Fruit fly (Drosophila melanogaster) whole organism, embryonic: ENCODE measurements around the gene Vha100-2.

Experiments
- CG10267 ChIP-seq: fragments of 200-800 bp; sonication (Bioruptor generic); optimal IDR thresholded peaks from 2 replicates; lab custom pipeline; 2018; ENCODE audit warnings: missing biosample characterization, mild to moderate bottlenecking, missing genetic modification characterization, moderate library complexity
- CG11723 ChIP-seq: fragments of 200-800 bp; sonication (Bioruptor generic); optimal IDR thresholded peaks from 2 replicates; lab custom pipeline; 2017; ENCODE audit warnings: missing biosample characterization, mild to moderate bottlenecking, missing genetic modification characterization
- CG12659 ChIP-seq: fragments of 200-800 bp; sonication (Bioruptor generic); optimal IDR thresholded peaks from 3 replicates; lab custom pipeline; 2017; ENCODE audit warnings: mild to moderate bottlenecking, missing biosample characterization, missing genetic modification reagents, missing genetic modification characterization
- CG12942 ChIP-seq: fragments of 200-800 bp; sonication (Bioruptor generic); optimal IDR thresholded peaks from 3 replicates; lab custom pipeline; 2016; ENCODE audit warnings: missing biosample characterization, missing genetic modification characterization
- CG13123 ChIP-seq: fragments of 200-800 bp; sonication (Bioruptor generic); optimal IDR thresholded peaks from 2 replicates; lab custom pipeline; 2016; ENCODE audit warnings: missing biosample characterization, missing genetic modification characterization
- CG15269 ChIP-seq: fragments of 200-800 bp; sonication (Bioruptor generic); optimal IDR thresholded peaks from 2 replicates; lab custom pipeline; 2018; ENCODE audit warnings: missing biosample characterization, mild to moderate bottlenecking, missing genetic modification characterization, moderate library complexity
- CG1603 ChIP-seq: fragments of 200-800 bp; sonication (Bioruptor generic); optimal IDR thresholded peaks from 2 replicates; lab custom pipeline; 2019; ENCODE audit warnings: missing biosample characterization, mild to moderate bottlenecking, missing genetic modification characterization, moderate library complexity
- CG17612 ChIP-seq: fragments of 200-800 bp; sonication (Bioruptor generic); IDR thresholded peaks from 2 replicates; pipeline ENCODE4 v1.3.6; 2022; ENCODE audit warnings: missing biosample characterization, missing genetic modification characterization
- CG2875 ChIP-seq: fragments of 200-800 bp; sonication (Bioruptor generic); optimal IDR thresholded peaks from 2 replicates; lab custom pipeline; 2017; ENCODE audit warnings: missing biosample characterization, mild to moderate bottlenecking, missing genetic modification characterization, missing genetic modification reagents
- CG30403 ChIP-seq: fragments of 200-800 bp; sonication (Bioruptor generic); optimal IDR thresholded peaks from 3 replicates; lab custom pipeline; 2016; ENCODE audit warnings: missing biosample characterization, missing genetic modification characterization
- CG30431 ChIP-seq: fragments of 200-800 bp; sonication (Bioruptor generic); optimal IDR thresholded peaks from 2 replicates; lab custom pipeline; 2017; ENCODE audit warnings: missing biosample characterization, missing genetic modification characterization
- CG31224 ChIP-seq: fragments of 200-800 bp; sonication (Bioruptor generic); IDR thresholded peaks from 2 replicates; pipeline ENCODE4 v1.3.6; 2022; ENCODE audit warnings: missing biosample characterization, missing genetic modification characterization
- CG34376 ChIP-seq: fragments of 200-800 bp; sonication (Bioruptor generic); optimal IDR thresholded peaks from 2 replicates; lab custom pipeline; 2018; ENCODE audit warnings: missing biosample characterization, mild to moderate bottlenecking, missing genetic modification characterization
- CG4282 ChIP-seq: fragments of 200-800 bp; sonication (Bioruptor generic); optimal IDR thresholded peaks from 2 replicates; lab custom pipeline; 2016; ENCODE audit warnings: missing biosample characterization, missing genetic modification characterization
- CG4360 ChIP-seq: fragments of 200-800 bp; sonication (Bioruptor generic); IDR thresholded peaks from 2 replicates; pipeline ENCODE4 v1.3.6; 2022; ENCODE audit warnings: missing biosample characterization, missing genetic modification characterization
- CG8281 ChIP-seq: fragments of 200-800 bp; sonication (Bioruptor generic); optimal IDR thresholded peaks from 2 replicates; lab custom pipeline; 2018; ENCODE audit warnings: missing biosample characterization, mild to moderate bottlenecking, missing genetic modification characterization, moderate library complexity
- CG9727 ChIP-seq: fragments of 200-800 bp; sonication (Bioruptor generic); optimal IDR thresholded peaks from 3 replicates; lab custom pipeline; 2017; ENCODE audit warnings: missing biosample characterization, mild to moderate bottlenecking, missing genetic modification characterization
- Dll ChIP-seq: fragments of 200-800 bp; sonication (Bioruptor generic); IDR thresholded peaks from 4 replicates; pipeline ENCODE4 v1.3.6; 2022; ENCODE audit warnings: missing biosample characterization, missing genetic modification characterization; ENCODE audit not compliant: partially characterized antibody
- E2f1 ChIP-seq: fragments of 200-800 bp; sonication (Bioruptor generic); IDR thresholded peaks from 2 replicates; pipeline ENCODE4 v1.3.6; 2022; ENCODE audit warnings: missing biosample characterization, missing genetic modification characterization
- E2f2 ChIP-seq: fragments of 200-800 bp; sonication (Bioruptor generic); IDR thresholded peaks from 2 replicates; pipeline ENCODE4 v1.3.6; 2022; ENCODE audit warnings: missing biosample characterization, missing genetic modification characterization
- HmgD ChIP-seq: fragments of 200-800 bp; sonication (Bioruptor generic); optimal IDR thresholded peaks from 3 replicates; lab custom pipeline; 2016; ENCODE audit warnings: missing biosample characterization, missing genetic modification characterization
- Hsf ChIP-seq: fragments of 200-800 bp; sonication (Bioruptor generic); optimal IDR thresholded peaks from 3 replicates; lab custom pipeline; 2016; ENCODE audit warnings: missing biosample characterization, missing genetic modification characterization
- Kr ChIP-seq: fragments of 200-800 bp; sonication (Bioruptor generic); optimal IDR thresholded peaks from 2 replicates; lab custom pipeline; 2017; ENCODE audit warnings: missing biosample characterization, mild to moderate bottlenecking, missing genetic modification characterization
- Mad ChIP-seq: fragments of 200-800 bp; sonication (Bioruptor generic); optimal IDR thresholded peaks from 2 replicates; lab custom pipeline; 2016; ENCODE audit warnings: missing biosample characterization, missing genetic modification characterization
- Rx ChIP-seq: fragments of 200-800 bp; sonication (Bioruptor generic); IDR thresholded peaks from 2 replicates; pipeline ENCODE4 v1.3.6; 2022; ENCODE audit warnings: missing biosample characterization, missing genetic modification characterization
- Side ChIP-seq: fragments of 200-800 bp; sonication (Bioruptor generic); optimal IDR thresholded peaks from 2 replicates; lab custom pipeline; 2016; ENCODE audit warnings: missing biosample characterization, missing genetic modification characterization
- Six4 ChIP-seq: fragments of 200-800 bp; sonication (Bioruptor generic); optimal IDR thresholded peaks from 2 replicates; lab custom pipeline; 2016; ENCODE audit warnings: missing biosample characterization, missing genetic modification characterization
- Sox100B ChIP-seq: fragments of 200-800 bp; sonication (Bioruptor generic); optimal IDR thresholded peaks from 3 replicates; lab custom pipeline; 2018; ENCODE audit warnings: missing biosample characterization, mild to moderate bottlenecking, missing genetic modification characterization
- Sry-δ ChIP-seq: fragments of 200-800 bp; sonication (Bioruptor generic); optimal IDR thresholded peaks from 2 replicates; lab custom pipeline; 2016; ENCODE audit warnings: missing biosample characterization, missing genetic modification characterization
- Stat92E ChIP-seq, 3 experiments: fragments of >200 bp in 2 of 3; fragments of 200-800 bp in 1 of 3; sonication (Bioruptor generic) in 1 of 3; optimal IDR thresholded peaks; 2 replicates each; lab custom pipeline; 2017 to 2019; ENCODE audit warnings: missing biosample characterization in 3 of 3, missing genetic modification characterization in 3 of 3, mild to moderate bottlenecking in 1 of 3, moderate library complexity in 1 of 3
- Vsx1 ChIP-seq: fragments of 200-800 bp; sonication (Bioruptor generic); optimal IDR thresholded peaks from 2 replicates; lab custom pipeline; 2017; ENCODE audit warnings: missing biosample characterization, mild to moderate bottlenecking, missing genetic modification characterization, missing genetic modification reagents
- abd-A ChIP-seq: fragments of 200-800 bp; sonication (Bioruptor generic); optimal IDR thresholded peaks from 3 replicates; lab custom pipeline; 2019; ENCODE audit warnings: missing biosample characterization, mild to moderate bottlenecking, missing genetic modification characterization, moderate library complexity
- btn ChIP-seq: fragments of 200-800 bp; sonication (Bioruptor generic); optimal IDR thresholded peaks from 2 replicates; lab custom pipeline; 2016; ENCODE audit warnings: missing biosample characterization, missing genetic modification characterization
- cato ChIP-seq: fragments of 200-800 bp; sonication (Bioruptor generic); optimal IDR thresholded peaks from 2 replicates; lab custom pipeline; 2016; ENCODE audit warnings: missing biosample characterization, missing genetic modification characterization, borderline replicate concordance
- chif ChIP-seq, 2 experiments: fragments of 200-800 bp; sonication (Bioruptor generic); optimal IDR thresholded peaks; 3 replicates each; lab custom pipeline; 2016; ENCODE audit warnings: missing biosample characterization in 2 of 2, missing genetic modification characterization in 2 of 2
- disco-r ChIP-seq: fragments of 200-800 bp; sonication (Bioruptor generic); optimal IDR thresholded peaks from 2 replicates; lab custom pipeline; 2016; ENCODE audit warnings: missing biosample characterization, missing genetic modification characterization
- dmrt11E ChIP-seq: fragments of 200-800 bp; sonication (Bioruptor generic); optimal IDR thresholded peaks from 3 replicates; lab custom pipeline; 2018; ENCODE audit warnings: missing biosample characterization, mild to moderate bottlenecking, missing genetic modification characterization, moderate library complexity
- ems ChIP-seq: fragments of 200-800 bp; sonication (Bioruptor generic); optimal IDR thresholded peaks from 3 replicates; lab custom pipeline; 2016; ENCODE audit warnings: missing biosample characterization, missing genetic modification characterization
- en ChIP-seq: fragments of 200-800 bp; sonication (Bioruptor generic); optimal IDR thresholded peaks from 2 replicates; lab custom pipeline; 2016; ENCODE audit warnings: missing biosample characterization, missing genetic modification characterization
- eyg ChIP-seq: fragments of 200-800 bp; sonication (Bioruptor generic); optimal IDR thresholded peaks from 3 replicates; lab custom pipeline; 2016; ENCODE audit warnings: missing biosample characterization, missing genetic modification characterization
- hth ChIP-seq: fragments of >200 bp; optimal IDR thresholded peaks from 2 replicates; lab custom pipeline; 2017; ENCODE audit warnings: inconsistent platforms
- nau ChIP-seq: fragments of 200-800 bp; sonication (Bioruptor generic); optimal IDR thresholded peaks from 3 replicates; lab custom pipeline; 2017; ENCODE audit warnings: missing biosample characterization, mild to moderate bottlenecking, missing genetic modification characterization, missing genetic modification reagents
- repo ChIP-seq: fragments of 200-800 bp; sonication (Bioruptor generic); optimal IDR thresholded peaks from 2 replicates; lab custom pipeline; 2016; ENCODE audit warnings: missing biosample characterization, missing genetic modification characterization
- sens ChIP-seq: fragments of 200-800 bp; sonication (Bioruptor generic); peaks from one replicate; lab custom pipeline; 2016; ENCODE audit warnings: missing biosample characterization, missing genetic modification characterization
- sima ChIP-seq: fragments of 200-800 bp; sonication (Bioruptor generic); optimal IDR thresholded peaks from 2 replicates; lab custom pipeline; 2016; ENCODE audit warnings: missing biosample characterization, missing genetic modification characterization
- tna ChIP-seq: fragments of 200-800 bp; sonication (Bioruptor generic); IDR thresholded peaks from 2 replicates; pipeline ENCODE4 v1.3.6; 2022; ENCODE audit warnings: missing biosample characterization, missing genetic modification characterization; ENCODE audit not compliant: partially characterized antibody
- wdn ChIP-seq: fragments of 200-800 bp; sonication (Bioruptor generic); IDR thresholded peaks from 2 replicates; pipeline ENCODE4 v1.3.6; 2022; ENCODE audit warnings: missing biosample characterization, missing genetic modification characterization
- yki ChIP-seq: fragments of >200 bp; optimal IDR thresholded peaks from 3 replicates; lab custom pipeline; 2018
- zen2 ChIP-seq: fragments of 200-800 bp; sonication (Bioruptor generic); IDR thresholded peaks from 3 replicates; pipeline ENCODE4 v1.3.6; 2022; ENCODE audit warnings: missing biosample characterization, missing genetic modification characterization; ENCODE audit not compliant: partially characterized antibody

The Vha100-2 gene

DNA sequence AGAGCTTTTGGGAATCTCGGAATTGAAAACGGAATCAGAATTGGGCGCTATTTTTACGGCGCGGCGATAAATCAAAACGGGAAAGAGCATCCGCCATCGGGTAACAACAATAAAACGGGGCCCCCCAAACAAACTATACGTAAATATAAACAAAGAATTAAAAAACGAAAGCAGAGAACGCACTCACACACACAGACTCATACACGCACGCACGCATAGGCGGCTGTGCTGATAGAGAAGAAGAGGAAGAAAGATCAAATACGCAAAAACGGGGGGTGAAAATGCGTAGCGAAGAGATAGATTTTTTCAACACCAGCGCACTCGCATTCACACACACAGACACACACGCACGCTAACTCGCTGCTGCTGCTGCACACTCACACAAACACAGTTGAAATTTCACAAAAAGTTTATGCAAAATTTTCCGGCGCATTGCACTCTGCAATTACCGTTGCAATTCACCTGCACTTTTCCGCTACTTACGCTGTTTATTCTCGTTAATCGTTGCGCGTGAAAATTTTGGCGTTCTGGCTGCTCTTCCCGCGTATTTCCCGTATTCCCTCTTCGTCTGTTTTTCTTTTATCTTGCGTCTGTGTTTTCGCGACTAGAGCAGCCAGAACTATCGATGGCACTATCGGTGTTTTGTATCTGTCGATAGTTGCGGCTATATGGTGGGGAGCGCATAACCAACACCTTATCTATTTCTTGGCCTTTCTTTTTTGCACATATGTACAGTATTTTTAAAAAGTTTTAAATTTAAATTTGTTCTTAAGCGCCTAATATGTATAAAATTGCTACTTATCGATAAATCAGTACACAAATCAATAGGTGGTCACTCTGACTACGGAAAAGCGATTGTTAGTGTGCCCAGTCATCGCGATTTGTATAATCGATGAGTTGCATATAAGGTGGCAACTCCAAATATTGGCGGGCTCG lies 13.6 kb upstream of the Vha100-2 start, which contains the start of gene CG31122 (continued):
- no peak for TF ChIP-seq CG4282
- no peak for TF ChIP-seq yki
- no peak for TF ChIP-seq CG11723
- TF ChIP-seq Hsf (GFP tag; lab: Kevin White, UChicago), result peak; percentile 56
- TF ChIP-seq disco-r (GFP tag; lab: Kevin White, UChicago), result no peak
- TF ChIP-seq CG30403 (GFP tag; lab: Kevin White, UChicago), result peak; percentile 70
- no peak for TF ChIP-seq hth (lab: Kevin White, UChicago)
- TF ChIP-seq chif (GFP tag; optimal IDR thresholded peaks at IDR 0.05; lab: Kevin White, UChicago), result peak in 1 of 2 experiments; percentile 42
- TF ChIP-seq tna (GFP tag; lab: Robert Waterston, UW), result peak; percentile 94
- peak; percentile 28 for TF ChIP-seq CG13123 (GFP tag; lab: Kevin White, UChicago)
- TF ChIP-seq ems (GFP tag; lab: Kevin White, UChicago), result peak; percentile 66
- peak; percentile 73 for TF ChIP-seq CG10267 (tag; lab: Kevin White, UChicago)
- no peak for TF ChIP-seq en (GFP tag; lab: Kevin White, UChicago)
- peak; percentile 49; the same call in 1 of the 2 replicates for TF ChIP-seq E2f1
- TF ChIP-seq Mad (GFP tag; lab: Kevin White, UChicago), result peak; percentile 46
- TF ChIP-seq Rx (GFP tag; lab: Robert Waterston, UW), result no peak
- no peak for TF ChIP-seq Sox100B (GFP tag; lab: Kevin White, UChicago)
- no peak for TF ChIP-seq CG17612 (GFP tag; lab: Robert Waterston, UW)
- TF ChIP-seq cato (GFP tag; lab: Kevin White, UChicago), result no peak
- no peak for TF ChIP-seq CG9727
- no peak for TF ChIP-seq sima (GFP tag; lab: Kevin White, UChicago)
- TF ChIP-seq repo, result no peak
- no peak for TF ChIP-seq CG1603 (tag; lab: Kevin White, UChicago)
- TF ChIP-seq eyg (GFP tag; lab: Kevin White, UChicago), result no peak
- TF ChIP-seq Sry-δ, result peak; percentile 96
- TF ChIP-seq CG8281 (tag; lab: Kevin White, UChicago), result no peak
- peak; percentile 34 for TF ChIP-seq Six4 (GFP tag; lab: Kevin White, UChicago)
- TF ChIP-seq Dll (GFP tag; lab: Robert Waterston, UW), result peak; percentile 99
- no peak for TF ChIP-seq CG15269 (tag; lab: Kevin White, UChicago)
- TF ChIP-seq CG12659 (GFP tag; lab: Kevin White, UChicago), result peak; percentile 56
- TF ChIP-seq E2f2, result peak; percentile 91
- TF ChIP-seq sens (GFP tag; lab: Kevin White, UChicago), result peak; percentile 95
- TF ChIP-seq Stat92E (GFP tag; optimal IDR thresholded peaks at IDR 0.05; lab: Kevin White, UChicago), result no peak
- TF ChIP-seq CG30431 (GFP tag; lab: Kevin White, UChicago), result no peak
- peak; percentile 77 for TF ChIP-seq abd-A
- TF ChIP-seq Vsx1 (GFP tag; lab: Kevin White, UChicago), result no peak
- TF ChIP-seq CG31224 (GFP tag; lab: Robert Waterston, UW), result no peak
- TF ChIP-seq dmrt11E (tag; lab: Kevin White, UChicago), result peak; percentile 44
- TF ChIP-seq CG34376, result peak; percentile 55
- TF ChIP-seq CG12942 (GFP tag; lab: Kevin White, UChicago), result peak; percentile 35
- no peak for TF ChIP-seq CG4360
- TF ChIP-seq zen2 (GFP tag; lab: Robert Waterston, UW), result peak; percentile 97
- TF ChIP-seq nau, result no peak
- TF ChIP-seq btn, result no peak
- TF ChIP-seq Kr (GFP tag; lab: Kevin White, UChicago), result no peak
- no peak for TF ChIP-seq CG2875 (GFP tag; lab: Kevin White, UChicago)
- TF ChIP-seq wdn (GFP tag; lab: Robert Waterston, UW), result no peak; the same call in 1 of the 2 replicates
- TF ChIP-seq HmgD (GFP tag; lab: Kevin White, UChicago), result no peak
- peak; percentile 26 for TF ChIP-seq Side (GFP tag; lab: Kevin White, UChicago)
